Fruit fly (Drosophila melanogaster) whole organism, embryonic: ENCODE results near the gene Peritrophin-15a.

Experiments
- ATbp ChIP-seq: fragments of 200-800 bp; sonication (Bioruptor generic); optimal IDR thresholded peaks from 2 replicates; lab custom pipeline; 2017; ENCODE audit warnings: missing biosample characterization, mild to moderate bottlenecking, missing genetic modification characterization, missing genetic modification reagents
- Atf6 ChIP-seq: fragments of 200-800 bp; sonication (Bioruptor generic); IDR thresholded peaks from 2 replicates; pipeline ENCODE4 v1.3.6; 2022; ENCODE audit warnings: missing biosample characterization, missing genetic modification characterization
- CG10462 ChIP-seq: fragments of 200-800 bp; sonication (Bioruptor generic); optimal IDR thresholded peaks from 2 replicates; lab custom pipeline; 2016; ENCODE audit warnings: missing biosample characterization, missing genetic modification characterization
- CG10959 ChIP-seq: fragments of 200-800 bp; sonication (Bioruptor generic); IDR thresholded peaks from 2 replicates; pipeline ENCODE4 v1.3.6; 2022; ENCODE audit warnings: missing biosample characterization, missing genetic modification characterization
- CG11093 ChIP-seq: fragments of 200-800 bp; sonication (Bioruptor generic); IDR thresholded peaks from 3 replicates; pipeline ENCODE4 v1.3.6; 2022; ENCODE audit warnings: missing biosample characterization, missing genetic modification characterization
- CG12942 ChIP-seq: fragments of 200-800 bp; sonication (Bioruptor generic); optimal IDR thresholded peaks from 3 replicates; lab custom pipeline; 2016; ENCODE audit warnings: missing biosample characterization, missing genetic modification characterization
- CG15073 ChIP-seq: fragments of 200-800 bp; sonication (Bioruptor generic); optimal IDR thresholded peaks from 2 replicates; lab custom pipeline; 2016; ENCODE audit warnings: missing biosample characterization, missing genetic modification characterization
- CG1529 ChIP-seq: fragments of 200-800 bp; sonication (Bioruptor generic); optimal IDR thresholded peaks from 3 replicates; lab custom pipeline; 2018; ENCODE audit warnings: missing biosample characterization, missing genetic modification characterization
- CG1602 ChIP-seq: fragments of 200-800 bp; sonication (Bioruptor generic); optimal IDR thresholded peaks from 3 replicates; lab custom pipeline; 2016; ENCODE audit warnings: missing biosample characterization, missing genetic modification characterization
- CG16779 ChIP-seq: fragments of 200-800 bp; sonication (Bioruptor generic); IDR thresholded peaks from 2 replicates; pipeline ENCODE4 v1.3.6; 2022; ENCODE audit warnings: missing biosample characterization, missing genetic modification characterization
- CG16813 ChIP-seq: fragments of 200-800 bp; sonication (Bioruptor generic); IDR thresholded peaks from 3 replicates; pipeline ENCODE4 v1.3.6; 2022; ENCODE audit warnings: missing biosample characterization, missing genetic modification characterization; ENCODE audit not compliant: partially characterized antibody
- CG17829 ChIP-seq: fragments of 200-800 bp; optimal IDR thresholded peaks from 2 replicates; lab custom pipeline; 2019; ENCODE audit warnings: missing biosample characterization, mild to moderate bottlenecking, missing genetic modification characterization, moderate library complexity
- CG18476 ChIP-seq: fragments of 200-800 bp; sonication (Bioruptor generic); optimal IDR thresholded peaks from 2 replicates; lab custom pipeline; 2016; ENCODE audit warnings: missing biosample characterization, mild to moderate bottlenecking, missing genetic modification characterization
- CG2712 ChIP-seq: fragments of 200-800 bp; optimal IDR thresholded peaks from 3 replicates; lab custom pipeline; 2019; ENCODE audit warnings: missing biosample characterization, mild to moderate bottlenecking, missing genetic modification characterization, moderate library complexity
- CG3726 ChIP-seq: fragments of 200-800 bp; sonication (Bioruptor generic); IDR thresholded peaks from 3 replicates; pipeline ENCODE4, ENCODE4 v1.3.6; 2022; ENCODE audit warnings: missing biosample characterization, missing genetic modification characterization
- CG3847 ChIP-seq: fragments of 200-800 bp; sonication (Bioruptor generic); IDR thresholded peaks from 2 replicates; pipeline ENCODE4 v1.3.6; 2022; ENCODE audit warnings: missing biosample characterization, missing genetic modification characterization
- CG3995 ChIP-seq: fragments of 200-800 bp; sonication (Bioruptor generic); optimal IDR thresholded peaks from 3 replicates; lab custom pipeline; 2016; ENCODE audit warnings: missing biosample characterization, missing genetic modification characterization
- CG6654 ChIP-seq: fragments of 200-800 bp; sonication (Bioruptor generic); optimal IDR thresholded peaks from 2 replicates; lab custom pipeline; 2017; ENCODE audit warnings: missing biosample characterization, mild to moderate bottlenecking, missing genetic modification characterization
- D19B ChIP-seq: fragments of 200-800 bp; sonication (Bioruptor generic); optimal IDR thresholded peaks from 2 replicates; lab custom pipeline; 2017; ENCODE audit warnings: missing biosample characterization, mild to moderate bottlenecking, missing genetic modification characterization
- HHEX ChIP-seq: fragments of 200-800 bp; sonication (Bioruptor generic); optimal IDR thresholded peaks from 3 replicates; lab custom pipeline; 2017; ENCODE audit warnings: missing biosample characterization, mild to moderate bottlenecking, missing genetic modification characterization, missing genetic modification reagents
- Hmr ChIP-seq: fragments of 200-800 bp; sonication (Bioruptor generic); optimal IDR thresholded peaks from 3 replicates; lab custom pipeline; 2017; ENCODE audit warnings: mild to moderate bottlenecking, missing biosample characterization, missing genetic modification reagents, missing genetic modification characterization
- Hr78 ChIP-seq, 2 experiments: fragments of 200-800 bp in 1 of 2; fragments of >200 bp in 1 of 2; sonication (Bioruptor generic) in 1 of 2; optimal IDR thresholded peaks; 2 replicates each; lab custom pipeline; 2017 to 2019; ENCODE audit warnings: missing biosample characterization in 2 of 2, missing genetic modification characterization in 2 of 2, mild to moderate bottlenecking in 1 of 2, moderate library complexity in 1 of 2
- Jarid2 ChIP-seq: fragments of 200-800 bp; sonication (Bioruptor generic); optimal IDR thresholded peaks from 3 replicates; lab custom pipeline; 2017; ENCODE audit warnings: mild to moderate bottlenecking, missing biosample characterization, missing genetic modification reagents, missing genetic modification characterization
- Mrtf ChIP-seq: fragments of 200-800 bp; sonication (Bioruptor generic); IDR thresholded peaks from 3 replicates; pipeline ENCODE4 v1.3.6; 2022; ENCODE audit warnings: missing biosample characterization, missing genetic modification characterization
- PHDP ChIP-seq: fragments of 200-800 bp; sonication (Bioruptor generic); optimal IDR thresholded peaks from 3 replicates; lab custom pipeline; 2018; ENCODE audit warnings: missing biosample characterization, mild to moderate bottlenecking, missing genetic modification characterization, moderate library complexity
- Six4 ChIP-seq: fragments of 200-800 bp; sonication (Bioruptor generic); optimal IDR thresholded peaks from 2 replicates; lab custom pipeline; 2016; ENCODE audit warnings: missing biosample characterization, missing genetic modification characterization
- YL-1 ChIP-seq: fragments of 200-800 bp; sonication (Bioruptor generic); optimal IDR thresholded peaks from 3 replicates; lab custom pipeline; 2017; ENCODE audit warnings: missing biosample characterization, mild to moderate bottlenecking, missing genetic modification characterization
- bbx ChIP-seq: fragments of 200-800 bp; sonication (Bioruptor generic); IDR thresholded peaks from 2 replicates; pipeline ENCODE4 v1.3.6; 2022; ENCODE audit warnings: missing biosample characterization, missing genetic modification characterization; ENCODE audit not compliant: partially characterized antibody
- danr ChIP-seq: fragments of 200-800 bp; sonication (Bioruptor generic); IDR thresholded peaks from 2 replicates; pipeline ENCODE4 v1.3.6; 2022; ENCODE audit warnings: missing biosample characterization, missing genetic modification characterization
- dmrt99B ChIP-seq: fragments of 200-800 bp; sonication (Bioruptor generic); optimal IDR thresholded peaks from 2 replicates; lab custom pipeline; 2018; ENCODE audit warnings: missing biosample characterization, mild to moderate bottlenecking, missing genetic modification characterization, moderate library complexity
- eve ChIP-seq, 2 experiments: fragments of >200 bp; optimal IDR thresholded peaks; 2 replicates each; lab custom pipeline; 2017; ENCODE audit warnings: missing biosample characterization in 2 of 2, missing genetic modification characterization in 2 of 2
- fd64A ChIP-seq: fragments of 200-800 bp; sonication (Bioruptor generic); optimal IDR thresholded peaks from 3 replicates; lab custom pipeline; 2018; ENCODE audit warnings: missing biosample characterization, mild to moderate bottlenecking, missing genetic modification characterization
- gsb-n ChIP-seq: fragments of 200-800 bp; sonication (Bioruptor generic); optimal IDR thresholded peaks from 3 replicates; lab custom pipeline; 2018; ENCODE audit warnings: missing biosample characterization, mild to moderate bottlenecking, missing genetic modification characterization
- insv ChIP-seq, 2 experiments: fragments of 200-800 bp; sonication (Bioruptor generic); optimal IDR thresholded peaks; 3 replicates each; lab custom pipeline; 2016 to 2018; ENCODE audit warnings: missing biosample characterization in 2 of 2, missing genetic modification characterization in 2 of 2
- jumu ChIP-seq: fragments of 200-800 bp; sonication (Bioruptor generic); optimal IDR thresholded peaks from 3 replicates; lab custom pipeline; 2016; ENCODE audit warnings: missing biosample characterization, missing genetic modification characterization
- lov ChIP-seq, 2 experiments: fragments of 200-800 bp in 1 of 2; fragments of >200 bp in 1 of 2; sonication (Bioruptor generic) in 1 of 2; IDR thresholded peaks in 1 of 2; optimal IDR thresholded peaks in 1 of 2; 2 replicates in 1 of 2; 3 replicates in 1 of 2; pipeline versions ENCODE4 v1.3.6 to Lab custom; 2017 to 2022; ENCODE audit warnings: missing biosample characterization in 1 of 2, missing genetic modification characterization in 1 of 2
- mam ChIP-seq: fragments of 200-800 bp; sonication (Bioruptor generic); optimal IDR thresholded peaks from 3 replicates; lab custom pipeline; 2016; ENCODE audit warnings: missing biosample characterization, missing genetic modification characterization
- mld ChIP-seq: fragments of 200-800 bp; sonication (Bioruptor generic); IDR thresholded peaks from 3 replicates; pipeline ENCODE4 v1.3.6; 2022; ENCODE audit warnings: missing biosample characterization, missing genetic modification characterization; ENCODE audit not compliant: partially characterized antibody
- nmo ChIP-seq: fragments of 200-800 bp; sonication (Bioruptor generic); optimal IDR thresholded peaks from 2 replicates; lab custom pipeline; 2018; ENCODE audit warnings: missing biosample characterization, mild to moderate bottlenecking, missing genetic modification characterization, moderate library complexity
- pfk ChIP-seq: fragments of 200-800 bp; sonication (Bioruptor generic); optimal IDR thresholded peaks from 2 replicates; lab custom pipeline; 2018; ENCODE audit warnings: missing biosample characterization, mild to moderate bottlenecking, missing genetic modification characterization, moderate library complexity
- pum ChIP-seq: fragments of 200-800 bp; sonication (Bioruptor generic); optimal IDR thresholded peaks from 2 replicates; lab custom pipeline; 2016; ENCODE audit warnings: missing biosample characterization, missing genetic modification characterization
- sens ChIP-seq: fragments of 200-800 bp; sonication (Bioruptor generic); peaks from one replicate; lab custom pipeline; 2016; ENCODE audit warnings: missing biosample characterization, missing genetic modification characterization
- shn ChIP-seq: fragments of 200-800 bp; sonication (Bioruptor generic); optimal IDR thresholded peaks from 3 replicates; lab custom pipeline; 2016; ENCODE audit warnings: missing biosample characterization, missing genetic modification characterization
- sisA ChIP-seq: fragments of 200-800 bp; sonication (Bioruptor generic); IDR thresholded peaks from 2 replicates; pipeline ENCODE4 v1.3.6; 2022; ENCODE audit warnings: missing biosample characterization, missing genetic modification characterization
- sug ChIP-seq: fragments of 200-800 bp; optimal IDR thresholded peaks from 2 replicates; lab custom pipeline; 2019; ENCODE audit warnings: missing biosample characterization, mild to moderate bottlenecking, missing genetic modification characterization, moderate library complexity
- tio ChIP-seq: fragments of 200-800 bp; sonication (Bioruptor generic); optimal IDR thresholded peaks from 2 replicates; lab custom pipeline; 2017; ENCODE audit warnings: missing biosample characterization, missing genetic modification characterization, inconsistent platforms
- trem ChIP-seq: fragments of 200-800 bp; optimal IDR thresholded peaks from 3 replicates; lab custom pipeline; 2019; ENCODE audit warnings: missing biosample characterization, mild to moderate bottlenecking, missing genetic modification characterization, moderate library complexity
- zf30C ChIP-seq: fragments of 200-800 bp; sonication (Bioruptor generic); optimal IDR thresholded peaks from 3 replicates; lab custom pipeline; 2018; ENCODE audit warnings: missing biosample characterization, mild to moderate bottlenecking, missing genetic modification characterization

Gene Peritrophin-15a

DNA sequence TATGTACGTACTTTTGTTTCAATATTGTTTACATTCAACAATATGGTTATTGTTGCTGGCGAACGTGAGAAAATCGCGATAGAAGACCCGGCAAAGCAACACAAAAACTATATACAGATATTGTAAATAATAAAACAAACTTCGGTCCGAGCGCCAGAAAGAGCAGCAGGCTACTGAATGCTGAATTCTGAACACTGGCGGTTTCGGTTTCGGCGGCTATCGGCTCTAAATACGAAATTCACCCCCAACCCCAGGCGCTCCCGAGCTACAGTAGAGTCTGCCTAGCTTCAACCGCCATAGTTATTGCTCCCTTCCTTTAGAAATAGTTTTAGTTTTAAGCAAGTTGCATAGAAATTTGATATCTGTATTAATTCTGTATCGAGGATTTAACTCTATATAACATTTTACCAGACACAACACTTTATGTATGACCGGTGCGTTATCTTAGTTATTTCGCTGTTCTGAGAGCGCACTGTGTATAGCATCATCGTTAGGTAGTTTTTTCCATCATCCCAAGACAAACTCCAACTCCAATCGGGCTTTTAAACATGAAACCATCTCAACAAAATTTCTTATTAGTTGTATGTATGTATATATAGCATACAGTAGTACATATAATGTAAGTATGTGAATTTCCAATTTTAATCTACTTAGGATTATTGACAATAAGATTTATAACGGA is 33.5 kb downstream of the Peritrophin-15a start, which contains the start of gene CG7627 (continued):
- TF ChIP-seq CG1529 (GFP tag; lab: Kevin White, UChicago) (peak; percentile 20), sisA (peak; percentile 79), mld (no peak), CG12942 (GFP tag; lab: Kevin White, UChicago) (peak; percentile 37), CG2712 (tag; lab: Kevin White, UChicago) (peak; percentile 79), pfk (GFP tag; lab: Kevin White, UChicago) (no peak), Six4 (GFP tag; lab: Kevin White, UChicago) (peak; percentile 59), Hr78 (GFP tag; optimal IDR thresholded peaks at IDR 0.05; lab: Kevin White, UChicago) (peak in 1 of 2 experiments; percentile 15), CG17829 (tag; lab: Kevin White, UChicago) (peak; percentile 72), bbx (peak; percentile 48; the same call in 1 of the 2 replicates), trem (tag; lab: Kevin White, UChicago) (peak; percentile 25), Jarid2 (peak; percentile 65), ATbp (peak; percentile 68), danr (GFP tag; lab: Robert Waterston, UW) (0 out of 2 replicates have a peak, but pooled peaks have one; percentile 40), jumu (GFP tag; lab: Kevin White, UChicago) (peak; percentile 76), eve (GFP tag; optimal IDR thresholded peaks at IDR 0.05; lab: Kevin White, UChicago) (peak in 1 of 2 experiments; percentile 82), fd64A (no peak), D19B (GFP tag; lab: Kevin White, UChicago) (peak; percentile 64), CG10959 (peak; percentile 45; the same call in 1 of the 2 replicates), CG10462 (GFP tag; lab: Kevin White, UChicago) (peak; percentile 45), CG3847 (peak; percentile 74), CG15073 (peak; percentile 15), tio (GFP tag; lab: Kevin White, UChicago) (peak; percentile 69), HHEX (GFP tag; lab: Kevin White, UChicago) (peak; percentile 80), dmrt99B (peak; percentile 83), lov (optimal IDR thresholded peaks at IDR 0.05; lab: Kevin White, UChicago) (no peak), lov (GFP tag; IDR thresholded peaks at IDR 0.05; lab: Robert Waterston, UW) (peak; percentile 68; the same call in 2 of the 3 replicates), CG16779 (GFP tag; lab: Robert Waterston, UW) (0 out of 2 replicates have a peak, but pooled peaks have one; percentile 34), insv (GFP tag; optimal IDR thresholded peaks at IDR 0.05; lab: Kevin White, UChicago) (peak in 1 of 2 experiments; percentile 82), pum (GFP tag; lab: Kevin White, UChicago) (peak; percentile 63), CG16813 (GFP tag; lab: Robert Waterston, UW) (no peak), CG6654 (peak; percentile 53), CG11093 (GFP tag; lab: Robert Waterston, UW) (peak; percentile 63; the same call in 1 of the 3 replicates), Mrtf (peak; percentile 80), CG1602 (peak; percentile 23), nmo (GFP tag; lab: Kevin White, UChicago) (peak; percentile 67), mam (GFP tag; lab: Kevin White, UChicago) (peak; percentile 84), Atf6 (GFP tag; lab: Robert Waterston, UW) (peak; percentile 85), CG3726 (GFP tag; lab: Robert Waterston, UW) (0 out of 3 replicates have a peak, but pooled peaks have one; percentile 51), YL-1 (GFP tag; lab: Kevin White, UChicago) (no peak), CG3995 (GFP tag; lab: Kevin White, UChicago) (peak; percentile 7), sug (tag; lab: Kevin White, UChicago) (peak; percentile 55), PHDP (tag; lab: Kevin White, UChicago) (peak; percentile 68), CG18476 (peak; percentile 64), Hmr (GFP tag; lab: Kevin White, UChicago) (peak; percentile 84), sens (GFP tag; lab: Kevin White, UChicago) (peak; percentile 96), zf30C (no peak), shn (GFP tag; lab: Kevin White, UChicago) (peak; percentile 79), gsb-n (tag; lab: Kevin White, UChicago) (peak; percentile 19)
